Worm (Caenorhabditis elegans): Measurements from ENCODE around the gene col-130.

- no peak for TF ChIP-seq ztf-4 (tag; optimal IDR thresholded peaks at IDR 0.05)
- no peak for TF ChIP-seq aly-2 (tag; optimal IDR thresholded peaks at IDR 0.05)
- no peak for TF ChIP-seq snpc-4 (tag; optimal IDR thresholded peaks at IDR 0.05)
- TF ChIP-seq ceh-82 (tag; optimal IDR thresholded peaks at IDR 0.05), result no peak
- no peak for TF ChIP-seq fos-1 (tag; optimal IDR thresholded peaks at IDR 0.05)
Observed at ce11 chrIV:12431755-12432154, 3.4 kb upstream of the col-130 start.
